Fruit fly (Drosophila melanogaster): ENCODE results near the gene Spps.

dm6 chr3R:24229870-24230422 lies 3.2 kb upstream of the Spps start, which contains the start of gene Spase22-23:
- TF ChIP-seq cic (GFP tag; optimal IDR thresholded peaks at IDR 0.05) = no peak
- TF ChIP-seq tj (GFP tag; optimal IDR thresholded peaks at IDR 0.05) = no peak
- no peak for TF ChIP-seq cnc (optimal IDR thresholded peaks at IDR 0.05)
- no peak for TF ChIP-seq pad (GFP tag; optimal IDR thresholded peaks at IDR 0.05)
